Worm (Caenorhabditis elegans) whole organism, L4 larva: Measurements from ENCODE around the gene F55G11.10.

Experiments
- D1046.2 ChIP-seq: fragments of 200-800 bp; sonication (Bioruptor generic); IDR thresholded peaks from 2 replicates; pipeline ENCODE4 v1.3.6; 2022; ENCODE audit warnings: missing genetic modification characterization, missing compliant biosample characterization
- F49E8.2 ChIP-seq: sonication (generic microtip); optimal IDR thresholded peaks from 2 replicates; lab custom pipeline; 2016; ENCODE audit warnings: missing compliant biosample characterization, mild to moderate bottlenecking, missing genetic modification characterization, borderline replicate concordance
- R02D3.7 ChIP-seq: fragments of 150-350 bp; sonication (generic microtip); optimal IDR thresholded peaks from 3 replicates; lab custom pipeline; 2014; ENCODE audit warnings: missing biosample characterization, missing genetic modification characterization
- T20F7.1 ChIP-seq: fragments of 200-800 bp; sonication (Bioruptor generic); optimal IDR thresholded peaks from 2 replicates; lab custom pipeline; 2018; ENCODE audit warnings: mild to moderate bottlenecking, missing genetic modification characterization, missing compliant biosample characterization
- Y105C5A.15 ChIP-seq: fragments of 200-800 bp; sonication (Bioruptor generic); IDR thresholded peaks from 2 replicates; pipeline ENCODE4 v1.3.6; 2022; ENCODE audit warnings: missing genetic modification characterization, missing compliant biosample characterization
- Y48G9A.11 ChIP-seq: fragments of 200-800 bp; sonication (Bioruptor generic); IDR thresholded peaks from 2 replicates; pipeline ENCODE4 v1.3.6; 2022; ENCODE audit warnings: missing genetic modification reagents, missing genetic modification characterization, missing compliant biosample characterization
- Y5F2A.4 ChIP-seq: fragments of 200-800 bp; sonication (Bioruptor generic); optimal IDR thresholded peaks from 2 replicates; lab custom pipeline; 2018; ENCODE audit warnings: mild to moderate bottlenecking, missing genetic modification characterization, missing compliant biosample characterization
- ZK337.2 ChIP-seq: fragments of 200-800 bp; sonication (Bioruptor generic); IDR thresholded peaks from 2 replicates; pipeline ENCODE4 v1.3.6; 2022; ENCODE audit warnings: missing genetic modification reagents, missing genetic modification characterization, missing compliant biosample characterization
- aha-1 ChIP-seq: fragments of 150-350 bp; peaks from one replicate; lab custom pipeline; 2014; ENCODE audit warnings: missing biosample characterization, missing genetic modification characterization
- aly-2 ChIP-seq: sonication (generic microtip); optimal IDR thresholded peaks from 2 replicates; lab custom pipeline; 2018; ENCODE audit warnings: missing biosample characterization, missing genetic modification characterization
- attf-4 ChIP-seq: sonication (generic microtip); optimal IDR thresholded peaks from 3 replicates; lab custom pipeline; 2017; ENCODE audit warnings: missing biosample characterization, missing genetic modification characterization
- ceh-28 ChIP-seq: fragments of 150-350 bp; optimal IDR thresholded peaks from 2 replicates; lab custom pipeline; 2014; ENCODE audit warnings: missing biosample characterization, missing genetic modification reagents, missing genetic modification characterization
- ceh-32 ChIP-seq: sonication (generic microtip); optimal IDR thresholded peaks from 2 replicates; lab custom pipeline; 2016; ENCODE audit warnings: mild to moderate bottlenecking, missing genetic modification characterization, missing compliant biosample characterization; ENCODE audit not compliant: poor library complexity
- daf-16 ChIP-seq, 3 experiments: sonication (generic microtip); optimal IDR thresholded peaks; 2 replicates each; lab custom pipeline; 2016 to 2017; ENCODE audit warnings: missing genetic modification characterization in 3 of 3, missing genetic modification reagents in 3 of 3, mild to moderate bottlenecking in 2 of 3, missing compliant biosample characterization in 2 of 3, missing biosample characterization in 1 of 3, moderate library complexity in 1 of 3
- dpl-1 ChIP-seq: fragments of 150-350 bp; optimal IDR thresholded peaks from 2 replicates; lab custom pipeline; 2014; ENCODE audit warnings: missing biosample characterization, missing genetic modification reagents, missing genetic modification characterization
- duxl-1 ChIP-seq: sonication (generic microtip); optimal IDR thresholded peaks from 2 replicates; lab custom pipeline; 2016; ENCODE audit warnings: mild to moderate bottlenecking, missing genetic modification characterization, moderate library complexity, missing compliant biosample characterization; ENCODE audit not compliant: poor library complexity
- dve-1 ChIP-seq: sonication (generic microtip); optimal IDR thresholded peaks from 2 replicates; lab custom pipeline; 2017; ENCODE audit warnings: antibody characterized with exemption, mild to moderate bottlenecking, missing genetic modification characterization, missing compliant biosample characterization; ENCODE audit not compliant: insufficient read depth
- egl-43 ChIP-seq: fragments of 200-800 bp; sonication (Bioruptor generic); IDR thresholded peaks from 2 replicates; pipeline ENCODE4 v1.3.6; 2022; ENCODE audit warnings: missing genetic modification reagents, missing genetic modification characterization, missing compliant biosample characterization
- gei-8 ChIP-seq: fragments of 200-800 bp; sonication (Bioruptor generic); optimal IDR thresholded peaks from 2 replicates; lab custom pipeline; 2018; ENCODE audit warnings: mild to moderate bottlenecking, missing genetic modification characterization, missing compliant biosample characterization
- hlh-11 ChIP-seq: fragments of 200-800 bp; sonication (Bioruptor generic); optimal IDR thresholded peaks from 2 replicates; lab custom pipeline; 2018; ENCODE audit warnings: mild to moderate bottlenecking, missing genetic modification characterization, missing compliant biosample characterization
- hlh-30 ChIP-seq: sonication (generic microtip); optimal IDR thresholded peaks from 2 replicates; lab custom pipeline; 2017; ENCODE audit warnings: antibody characterized with exemption, mild to moderate bottlenecking, missing genetic modification characterization, missing compliant biosample characterization; ENCODE audit not compliant: insufficient read depth
- lim-7 ChIP-seq: fragments of 200-800 bp; sonication (Bioruptor generic); IDR thresholded peaks from 2 replicates; pipeline ENCODE4 v1.3.6; 2022; ENCODE audit warnings: missing genetic modification characterization, missing compliant biosample characterization
- lin-1 ChIP-seq: fragments of 200-800 bp; sonication (Bioruptor generic); IDR thresholded peaks from 2 replicates; pipeline ENCODE4 v1.3.6; 2022; ENCODE audit warnings: missing genetic modification reagents, missing genetic modification characterization, missing compliant biosample characterization
- lin-13 ChIP-seq: fragments of 150-350 bp; optimal IDR thresholded peaks from 2 replicates; lab custom pipeline; 2014; ENCODE audit warnings: missing biosample characterization, missing genetic modification reagents, missing genetic modification characterization
- madf-5 ChIP-seq, 2 experiments: fragments of 200-800 bp; sonication (Bioruptor generic); IDR thresholded peaks; 2 replicates each; pipeline ENCODE4 v1.3.6; 2022; ENCODE audit warnings: missing compliant biosample characterization in 2 of 2, missing genetic modification characterization in 2 of 2
- madf-9 ChIP-seq: fragments of 200-800 bp; sonication (Bioruptor generic); conservative IDR thresholded peaks from 2 replicates; pipeline ENCODE4 v1.3.6; 2022; ENCODE audit warnings: missing genetic modification reagents, missing genetic modification characterization, missing compliant biosample characterization
- mdl-1 ChIP-seq, 2 experiments: fragments of 150-350 bp in 1 of 2; sonication (generic microtip) in 1 of 2; optimal IDR thresholded peaks; 2 replicates each; lab custom pipeline; 2014 to 2017; ENCODE audit warnings: missing biosample characterization in 2 of 2, missing genetic modification characterization in 2 of 2
- mxl-2 ChIP-seq: fragments of 200-800 bp; sonication (Bioruptor generic); conservative IDR thresholded peaks from 2 replicates; pipeline ENCODE4 v1.3.6; 2022; ENCODE audit warnings: missing genetic modification reagents, missing genetic modification characterization, missing compliant biosample characterization
- nhr-10 ChIP-seq: fragments of 150-350 bp; optimal IDR thresholded peaks from 2 replicates; lab custom pipeline; 2014; ENCODE audit warnings: missing biosample characterization, missing genetic modification characterization
- nhr-237 ChIP-seq: sonication (generic microtip); optimal IDR thresholded peaks from 2 replicates; lab custom pipeline; 2017; ENCODE audit warnings: missing biosample characterization, missing genetic modification characterization
- nhr-28 ChIP-seq: fragments of 150-350 bp; optimal IDR thresholded peaks from 2 replicates; lab custom pipeline; 2014; ENCODE audit warnings: missing biosample characterization, missing genetic modification characterization
- nhr-42 ChIP-seq: fragments of 200-800 bp; sonication (Bioruptor generic); IDR thresholded peaks from 2 replicates; pipeline ENCODE4 v1.3.6; 2022; ENCODE audit warnings: missing genetic modification characterization, missing compliant biosample characterization
- nhr-48 ChIP-seq: sonication (generic microtip); optimal IDR thresholded peaks from 2 replicates; lab custom pipeline; 2016; ENCODE audit warnings: mild to moderate bottlenecking, missing genetic modification characterization, missing compliant biosample characterization
- nhr-77 ChIP-seq: fragments of 150-350 bp; optimal IDR thresholded peaks from 2 replicates; lab custom pipeline; 2014; ENCODE audit warnings: missing biosample characterization, missing genetic modification characterization
- pha-4 ChIP-seq, 2 experiments: fragments of 150-350 bp in 1 of 2; fragments of 200-800 bp in 1 of 2; sonication (Bioruptor generic) in 1 of 2; IDR thresholded peaks in 1 of 2; optimal IDR thresholded peaks in 1 of 2; 2 replicates each; pipeline versions ENCODE4 v1.3.6 to Lab custom; 2014 to 2022; ENCODE audit warnings: missing genetic modification characterization in 2 of 2, missing genetic modification reagents in 2 of 2, missing biosample characterization in 1 of 2, missing compliant biosample characterization in 1 of 2
- php-3 ChIP-seq: fragments of 200-800 bp; sonication (Bioruptor generic); IDR thresholded peaks from 2 replicates; pipeline ENCODE4 v1.3.6; 2022; ENCODE audit warnings: missing genetic modification reagents, missing genetic modification characterization, missing compliant biosample characterization
- pqm-1 ChIP-seq: sonication (generic microtip); optimal IDR thresholded peaks from 2 replicates; lab custom pipeline; 2017; ENCODE audit warnings: missing biosample characterization, missing genetic modification characterization
- rbr-2 ChIP-seq: sonication (generic microtip); optimal IDR thresholded peaks from 2 replicates; lab custom pipeline; 2016; ENCODE audit warnings: missing genotype, missing genetic modification characterization, missing compliant biosample characterization
- sdz-12 ChIP-seq: fragments of 200-800 bp; sonication (Bioruptor generic); optimal IDR thresholded peaks from 2 replicates; lab custom pipeline; 2018; ENCODE audit warnings: mild to moderate bottlenecking, missing genetic modification characterization, missing compliant biosample characterization
- skn-1 ChIP-seq: fragments of 150-350 bp; optimal IDR thresholded peaks from 2 replicates; lab custom pipeline; 2014; ENCODE audit warnings: missing biosample characterization, missing genetic modification characterization
- snpc-1.2 ChIP-seq: fragments of 200-800 bp; sonication (Bioruptor generic); IDR thresholded peaks from 2 replicates; pipeline ENCODE4 v1.3.6; 2022; ENCODE audit warnings: missing genetic modification reagents, missing genetic modification characterization, missing compliant biosample characterization
- zip-11 ChIP-seq: fragments of 200-800 bp; sonication (Bioruptor generic); IDR thresholded peaks from 2 replicates; pipeline ENCODE4 v1.3.6; 2022; ENCODE audit warnings: missing genetic modification characterization, missing compliant biosample characterization
- ztf-11 ChIP-seq: fragments of 150-350 bp; optimal IDR thresholded peaks from 2 replicates; lab custom pipeline; 2014; ENCODE audit warnings: missing biosample characterization, missing genetic modification characterization

Gene F55G11.10

DNA sequence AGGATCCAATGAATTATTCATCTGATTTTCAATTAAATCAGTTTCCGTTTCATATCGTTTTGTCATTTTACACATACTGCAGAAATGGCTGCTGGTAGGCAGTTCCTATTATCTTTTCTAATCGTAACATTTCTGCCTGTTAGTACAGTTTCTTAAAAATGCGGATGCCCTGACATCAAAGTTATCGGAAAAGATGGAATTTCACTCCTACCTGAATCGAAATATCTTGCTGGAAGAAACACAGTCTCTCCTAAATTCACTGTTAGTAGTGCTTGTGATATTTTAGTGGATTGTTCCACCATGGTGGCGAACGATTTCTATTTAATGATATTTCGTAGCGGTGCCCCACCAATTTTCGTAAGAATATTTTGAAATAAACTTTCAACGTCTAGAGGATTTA lies at the start of gene F55G11.10:
F55G11.10 (plus strand) TSS at position 301 of the 400 bp plus-strand sequence.
- TF ChIP-seq F49E8.2 (tag; lab: Kevin White, UChicago) (no peak), Y105C5A.15 (GFP tag; lab: Robert Waterston, UW) (no peak), Y5F2A.4 (GFP tag; lab: Kevin White, UChicago) (no peak), lim-7 (GFP tag; lab: Robert Waterston, UW) (no peak), nhr-42 (GFP tag; lab: Robert Waterston, UW) (no peak), dve-1 (tag; lab: Kevin White, UChicago) (no peak), T20F7.1 (no peak), aly-2 (no peak), duxl-1 (tag; lab: Kevin White, UChicago) (no peak)

DNA sequence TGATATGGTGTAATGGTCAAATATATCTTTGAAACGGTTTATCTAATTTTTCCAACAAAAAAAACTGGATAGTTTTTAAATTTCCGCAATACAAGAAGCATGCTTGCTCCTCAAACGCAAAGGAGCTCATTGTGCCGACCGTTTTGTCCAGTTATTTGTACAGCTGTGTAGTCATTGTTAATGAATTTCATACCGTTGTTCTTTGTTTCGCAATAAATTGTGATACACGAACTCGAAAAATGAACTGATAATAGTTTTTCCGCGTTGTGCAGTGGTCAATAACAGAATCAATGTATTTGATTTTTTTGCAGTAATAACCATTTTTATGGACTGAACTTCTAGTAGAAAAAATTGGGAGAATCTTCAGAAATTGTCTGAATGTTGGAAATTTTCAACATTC lies 49.7 kb upstream of the F55G11.10 start:
- no peak for TF ChIP-seq rbr-2 (tag; lab: Kevin White, UChicago)
- peak; percentile 59 for TF ChIP-seq nhr-28 (tag; lab: Kevin White, UChicago)
- no peak for TF ChIP-seq nhr-10
- no peak for TF ChIP-seq lin-13 (GFP tag; lab: Kevin White, UChicago)
- TF ChIP-seq madf-9 = no peak
- no peak for TF ChIP-seq daf-16 (GFP tag; optimal IDR thresholded peaks at IDR 0.05; lab: Kevin White, UChicago)
- peak; percentile 38 for TF ChIP-seq daf-16 (tag; optimal IDR thresholded peaks at IDR 0.05; lab: Kevin White, UChicago)
- TF ChIP-seq skn-1 = no peak
- no peak for TF ChIP-seq nhr-237

DNA sequence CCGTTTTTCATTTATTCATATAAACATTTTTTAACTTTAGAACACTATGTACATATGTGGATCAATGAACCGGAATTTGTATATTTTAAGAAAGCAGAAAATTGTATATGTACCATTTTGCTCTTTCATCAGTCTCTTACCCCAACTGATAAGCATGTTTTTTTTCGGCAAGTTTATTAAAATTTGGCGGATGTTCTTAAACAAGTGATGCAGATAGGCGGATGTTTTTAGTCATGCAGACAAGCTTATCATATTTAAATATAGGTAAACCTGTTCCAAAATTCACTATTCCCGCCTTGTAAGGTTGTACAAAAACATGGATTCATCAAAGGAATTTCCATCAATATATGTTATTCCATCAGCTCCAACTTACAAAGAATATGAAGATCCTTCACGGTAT lies 49.2 kb upstream of the F55G11.10 start, which contains the start of gene K08D8.9:
K08D8.9 (plus strand) TSS at position 301 of the 400 bp plus-strand sequence.
- TF ChIP-seq madf-5 (GFP tag; IDR thresholded peaks at IDR 0.05; lab: Robert Waterston, UW) (no peak), hlh-11 (tag; lab: Kevin White, UChicago) (no peak), gei-8 (GFP tag; lab: Kevin White, UChicago) (no peak)

DNA sequence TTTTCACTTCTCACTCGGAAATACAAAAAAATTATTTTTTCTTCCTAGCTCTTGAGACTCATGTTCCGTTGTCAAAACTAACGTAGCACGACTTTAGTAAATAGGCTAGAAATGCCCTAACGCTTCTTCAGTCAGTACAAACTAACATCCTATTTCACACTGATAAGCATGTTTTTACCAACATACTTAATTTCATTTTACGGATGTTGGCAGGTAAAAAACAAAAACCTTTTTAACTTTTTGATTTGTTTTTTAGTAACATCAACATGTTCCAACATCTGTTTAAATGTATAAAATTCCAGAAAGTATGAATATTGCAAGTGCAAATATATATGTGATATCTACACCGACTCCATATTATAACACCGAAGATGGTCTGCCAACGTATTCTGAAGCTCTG lies 48.3 kb upstream of the F55G11.10 start, which contains the start of gene K08D8.10:
K08D8.10 (plus strand) TSS at position 301 of the 400 bp plus-strand sequence.
- TF ChIP-seq snpc-1.2 (GFP tag; lab: Robert Waterston, UW) (no peak), attf-4 (tag; lab: Kevin White, UChicago) (no peak), pha-4 (GFP tag; IDR thresholded peaks at IDR 0.05; lab: Robert Waterston, UW) (no peak), pha-4 (tag; optimal IDR thresholded peaks at IDR 0.05; lab: Kevin White, UChicago) (no peak), hlh-30 (no peak), daf-16 (GFP tag; optimal IDR thresholded peaks at IDR 0.05; lab: Kevin White, UChicago) (no peak), daf-16 (tag; optimal IDR thresholded peaks at IDR 0.05; lab: Kevin White, UChicago) (peak; percentile 9)

DNA sequence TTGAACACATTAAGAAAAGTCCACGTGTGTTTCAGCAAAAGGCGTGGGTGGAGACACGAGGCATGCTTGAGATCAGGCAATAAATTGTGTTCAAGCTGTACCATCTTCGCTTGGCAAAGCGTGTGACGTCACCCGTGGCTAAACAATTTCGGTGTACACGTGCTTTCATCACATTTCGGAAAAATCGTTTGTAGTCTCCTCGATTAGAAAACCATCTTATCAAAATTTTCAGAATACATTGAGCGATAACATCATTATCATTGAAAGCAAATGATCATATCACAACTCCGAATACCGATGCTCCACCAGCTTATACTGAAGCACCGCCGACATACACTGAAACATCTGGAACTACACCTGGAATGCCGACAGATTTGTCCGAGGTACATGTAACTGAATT lies 47.0 kb upstream of the F55G11.10 start:
- TF ChIP-seq aha-1 = no peak
- TF ChIP-seq ceh-32 (tag; lab: Kevin White, UChicago) = no peak
- TF ChIP-seq ztf-11 (tag; lab: Kevin White, UChicago) = no peak
- no peak for TF ChIP-seq nhr-48 (tag; lab: Kevin White, UChicago)
- peak; percentile 18 for TF ChIP-seq pqm-1
- peak in 1 of 2 experiments; percentile 16 for TF ChIP-seq mdl-1 (tag; optimal IDR thresholded peaks at IDR 0.05; lab: Kevin White, UChicago)
- peak; percentile 33 for TF ChIP-seq nhr-77 (tag; lab: Kevin White, UChicago)
- TF ChIP-seq hlh-30 = peak; percentile 19
- TF ChIP-seq lin-1 (GFP tag; lab: Robert Waterston, UW) = no peak
- no peak for TF ChIP-seq aly-2
- no peak for TF ChIP-seq attf-4 (tag; lab: Kevin White, UChicago)
- TF ChIP-seq ceh-28 = no peak
- no peak for TF ChIP-seq zip-11 (GFP tag; lab: Robert Waterston, UW)
- TF ChIP-seq hlh-11 (tag; lab: Kevin White, UChicago) = peak; percentile 20
- no peak for TF ChIP-seq nhr-42 (GFP tag; lab: Robert Waterston, UW)
- no peak for TF ChIP-seq D1046.2 (GFP tag; lab: Robert Waterston, UW)
- TF ChIP-seq dpl-1 = no peak
- no peak for TF ChIP-seq egl-43 (GFP tag; lab: Robert Waterston, UW)
- no peak for TF ChIP-seq R02D3.7 (tag; lab: Kevin White, UChicago)
- no peak for TF ChIP-seq ZK337.2
- no peak for TF ChIP-seq Y48G9A.11 (GFP tag; lab: Robert Waterston, UW)
- no peak for TF ChIP-seq mxl-2 (GFP tag; lab: Robert Waterston, UW)
- no peak for TF ChIP-seq sdz-12 (GFP tag; lab: Kevin White, UChicago)
- TF ChIP-seq dve-1 (tag; lab: Kevin White, UChicago) = peak; percentile 3
- TF ChIP-seq php-3 (GFP tag; lab: Robert Waterston, UW) = no peak
